Worm (Caenorhabditis elegans) whole organism, mixed stage, embryonic: ENCODE results near the gene ptb-1.

ENCODE experiments used
- blmp-1 ChIP-seq: fragments of 150-350 bp; optimal IDR thresholded peaks from 2 replicates; lab custom pipeline; 2014; ENCODE audit warnings: missing biosample characterization, missing genetic modification characterization
- ceh-39 ChIP-seq: fragments of 150-350 bp; optimal IDR thresholded peaks from 2 replicates; lab custom pipeline; 2014; ENCODE audit warnings: missing biosample characterization, missing genetic modification characterization
- ceh-43 ChIP-seq: fragments of 200-800 bp; sonication (Bioruptor generic); optimal IDR thresholded peaks from 2 replicates; lab custom pipeline; 2018; ENCODE audit warnings: mild to moderate bottlenecking, missing genetic modification characterization, moderate library complexity, missing compliant biosample characterization
- ces-1 ChIP-seq: fragments of 150-350 bp; optimal IDR thresholded peaks from 2 replicates; lab custom pipeline; 2014; ENCODE audit warnings: missing biosample characterization, missing genetic modification reagents, missing genetic modification characterization
- cnd-1 ChIP-seq: fragments of 200-800 bp; sonication (Bioruptor generic); optimal IDR thresholded peaks from 2 replicates; lab custom pipeline; 2018; ENCODE audit warnings: mild to moderate bottlenecking, missing genetic modification characterization, missing compliant biosample characterization
- drap-1 ChIP-seq: fragments of 200-800 bp; sonication (Bioruptor generic); optimal IDR thresholded peaks from 3 replicates; lab custom pipeline; 2018; ENCODE audit warnings: mild to moderate bottlenecking, missing genetic modification characterization, missing compliant biosample characterization
- flh-1 ChIP-seq: fragments of 200-800 bp; sonication (Bioruptor generic); optimal IDR thresholded peaks from 2 replicates; lab custom pipeline; 2018; ENCODE audit warnings: mild to moderate bottlenecking, missing genetic modification characterization, moderate library complexity, missing compliant biosample characterization
- ham-2 ChIP-seq: fragments of 200-800 bp; sonication (Bioruptor generic); optimal IDR thresholded peaks from 2 replicates; lab custom pipeline; 2018; ENCODE audit warnings: mild to moderate bottlenecking, missing genetic modification characterization, missing compliant biosample characterization
- hlh-1 ChIP-seq: fragments of 150-350 bp; optimal IDR thresholded peaks from 2 replicates; lab custom pipeline; 2014; ENCODE audit warnings: missing biosample characterization, missing genetic modification reagents, missing genetic modification characterization
- lin-13 ChIP-seq: fragments of 150-350 bp; optimal IDR thresholded peaks from 2 replicates; lab custom pipeline; 2014; ENCODE audit warnings: missing biosample characterization, missing genetic modification characterization
- lin-32 ChIP-seq: fragments of 200-800 bp; sonication (Bioruptor generic); optimal IDR thresholded peaks from 2 replicates; lab custom pipeline; 2018; ENCODE audit warnings: mild to moderate bottlenecking, missing genetic modification characterization, missing compliant biosample characterization
- lsy-2 ChIP-seq: fragments of 150-350 bp; optimal IDR thresholded peaks from 2 replicates; lab custom pipeline; 2014; ENCODE audit warnings: missing biosample characterization, missing genetic modification characterization
- mab-5 ChIP-seq: fragments of 150-350 bp; optimal IDR thresholded peaks from 2 replicates; lab custom pipeline; 2014; ENCODE audit warnings: missing biosample characterization, missing genetic modification characterization
- mep-1 ChIP-seq: fragments of 150-350 bp; optimal IDR thresholded peaks from 2 replicates; lab custom pipeline; 2017; ENCODE audit warnings: missing biosample characterization, missing genetic modification reagents, missing genetic modification characterization, inconsistent platforms
- mls-2 ChIP-seq: sonication (generic microtip); optimal IDR thresholded peaks from 2 replicates; lab custom pipeline; 2016; ENCODE audit warnings: mild to moderate bottlenecking, missing genetic modification characterization, moderate library complexity, missing compliant biosample characterization
- nhr-12 ChIP-seq: fragments of 150-350 bp; optimal IDR thresholded peaks from 2 replicates; lab custom pipeline; 2014; ENCODE audit warnings: missing biosample characterization, missing genetic modification characterization
- nhr-2 ChIP-seq: fragments of 150-350 bp; optimal IDR thresholded peaks from 2 replicates; lab custom pipeline; 2014; ENCODE audit warnings: missing biosample characterization, missing genetic modification characterization
- nhr-28 ChIP-seq: fragments of 150-350 bp; optimal IDR thresholded peaks from 2 replicates; lab custom pipeline; 2014; ENCODE audit warnings: missing biosample characterization, missing genetic modification characterization
- pha-4 ChIP-seq: fragments of 150-350 bp; optimal IDR thresholded peaks from 2 replicates; lab custom pipeline; 2018; ENCODE audit warnings: missing biosample characterization, missing genetic modification reagents, missing genetic modification characterization
- sem-2 ChIP-seq: fragments of 200-800 bp; sonication (Bioruptor generic); optimal IDR thresholded peaks from 2 replicates; lab custom pipeline; 2018; ENCODE audit warnings: mild to moderate bottlenecking, missing genetic modification characterization, missing compliant biosample characterization
- snpc-4 ChIP-seq: fragments of 150-350 bp; optimal IDR thresholded peaks from 2 replicates; lab custom pipeline; 2014; ENCODE audit warnings: missing biosample characterization, missing genetic modification characterization
- sptf-1 ChIP-seq: sonication (generic microtip); optimal IDR thresholded peaks from 2 replicates; lab custom pipeline; 2017; ENCODE audit warnings: mild to moderate bottlenecking, missing genetic modification characterization, moderate library complexity, missing compliant biosample characterization
- tbx-8 ChIP-seq: fragments of 200-800 bp; sonication (Bioruptor generic); optimal IDR thresholded peaks from 2 replicates; lab custom pipeline; 2018; ENCODE audit warnings: mild to moderate bottlenecking, missing genetic modification characterization, moderate library complexity, missing compliant biosample characterization
- unc-120 ChIP-seq: sonication (generic microtip); optimal IDR thresholded peaks from 2 replicates; lab custom pipeline; 2017; ENCODE audit warnings: missing genetic modification characterization, missing compliant biosample characterization; ENCODE audit not compliant: poor library complexity, severe bottlenecking
- unc-39 ChIP-seq: fragments of 150-350 bp; optimal IDR thresholded peaks from 2 replicates; lab custom pipeline; 2014; ENCODE audit warnings: missing biosample characterization, missing genetic modification characterization
- unc-62 ChIP-seq: fragments of 150-350 bp; optimal IDR thresholded peaks from 2 replicates; lab custom pipeline; 2014; ENCODE audit warnings: missing biosample characterization, missing genetic modification reagents, missing genetic modification characterization
- zip-8 ChIP-seq: fragments of 150-350 bp; optimal IDR thresholded peaks from 2 replicates; lab custom pipeline; 2014; ENCODE audit warnings: missing biosample characterization, missing genetic modification characterization

Gene ptb-1

ce11 chrII:10704575-10705170 is 29.3 kb downstream of the ptb-1 start, which contains the start of gene col-39:
col-39 (plus strand) TSS chrII:10704916.
- TF ChIP-seq mls-2 (tag; lab: Kevin White, UChicago): no peak
- no peak for TF ChIP-seq ceh-43 (GFP tag; lab: Kevin White, UChicago)
- TF ChIP-seq unc-39 (tag; lab: Kevin White, UChicago): no peak
- TF ChIP-seq lin-13 (tag; lab: Kevin White, UChicago): no peak
- no peak for TF ChIP-seq tbx-8 (GFP tag; lab: Kevin White, UChicago)
- TF ChIP-seq mab-5: no peak
- TF ChIP-seq zip-8 (tag; lab: Kevin White, UChicago): no peak
- no peak for TF ChIP-seq lsy-2 (tag; lab: Kevin White, UChicago)
- no peak for TF ChIP-seq ces-1 (GFP tag; lab: Kevin White, UChicago)
- TF ChIP-seq nhr-12 (tag; lab: Kevin White, UChicago): no peak
- TF ChIP-seq ceh-39 (tag; lab: Kevin White, UChicago): no peak
- no peak for TF ChIP-seq mep-1 (tag; lab: Kevin White, UChicago)
- no peak for TF ChIP-seq sem-2 (GFP tag; lab: Kevin White, UChicago)
- no peak for TF ChIP-seq flh-1 (GFP tag; lab: Kevin White, UChicago)
- no peak for TF ChIP-seq unc-62 (GFP tag; lab: Kevin White, UChicago)
- TF ChIP-seq lin-32 (GFP tag; lab: Kevin White, UChicago): no peak
- no peak for TF ChIP-seq drap-1 (GFP tag; lab: Kevin White, UChicago)
- TF ChIP-seq sptf-1 (tag; lab: Kevin White, UChicago): no peak
- TF ChIP-seq, all 35 proteins: peak for 0

- no peak for TF ChIP-seq drap-1 (GFP tag; lab: Kevin White, UChicago)
- TF ChIP-seq pha-4 (tag; lab: Kevin White, UChicago): no peak
- TF ChIP-seq cnd-1 (tag; lab: Kevin White, UChicago): no peak
- TF ChIP-seq, all 35 proteins: peak for 0
Measured at ce11 chrII:10705347-10705996, 30.1 kb downstream of the ptb-1 start.

DNA sequence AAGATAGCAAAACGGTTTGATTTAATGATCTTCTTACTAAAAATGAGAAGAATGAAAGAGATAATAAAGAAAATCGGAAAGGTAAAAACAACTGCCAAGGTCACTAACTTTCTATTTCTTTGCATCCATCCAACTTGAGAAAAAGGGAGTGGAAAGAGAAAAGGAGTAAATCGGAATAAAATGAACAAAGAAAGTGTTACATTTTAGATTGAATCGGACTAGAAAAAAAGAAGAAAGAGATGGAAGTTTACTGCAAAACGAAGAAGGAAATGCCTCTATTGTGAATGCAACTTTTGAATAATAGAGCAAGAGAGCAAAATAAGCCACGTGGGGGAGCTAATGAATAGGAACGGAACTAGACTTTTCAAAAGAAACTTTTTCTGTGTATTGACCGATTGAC is 30.6 kb downstream of the ptb-1 start:
- TF ChIP-seq lin-32 (GFP tag; lab: Kevin White, UChicago): no peak
- TF ChIP-seq ceh-39 (tag; lab: Kevin White, UChicago): no peak
- TF ChIP-seq tbx-8 (GFP tag; lab: Kevin White, UChicago): no peak

DNA sequence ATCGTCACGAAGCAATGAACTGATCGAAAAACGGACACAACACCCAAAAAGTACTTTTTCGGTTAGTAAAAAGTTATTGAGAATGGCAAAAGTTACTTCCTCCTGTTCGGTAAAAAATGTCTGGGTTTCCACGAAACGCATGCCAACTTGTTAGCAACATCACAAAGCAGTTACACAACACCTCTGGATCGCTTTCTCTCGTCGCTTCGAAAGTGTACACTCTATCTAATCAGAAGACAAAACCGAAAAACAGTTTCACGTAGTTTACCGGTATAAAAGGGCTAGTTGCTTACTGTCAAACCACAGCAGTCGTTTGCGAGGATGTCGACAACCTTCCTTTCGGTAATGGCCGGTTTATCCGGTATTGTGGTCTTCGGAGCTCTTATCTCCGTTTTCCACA is 31.5 kb downstream of the ptb-1 start, which contains the start of gene col-80:
Gene col-80 (plus strand): TSS at position 301 of the 400 bp plus-strand sequence.
- no peak for TF ChIP-seq snpc-4

- no peak for TF ChIP-seq nhr-28
- TF ChIP-seq hlh-1 (tag; lab: Kevin White, UChicago): no peak
- no peak for TF ChIP-seq nhr-2 (tag; lab: Kevin White, UChicago)
- TF ChIP-seq cnd-1 (tag; lab: Kevin White, UChicago): no peak
- no peak for TF ChIP-seq flh-1 (GFP tag; lab: Kevin White, UChicago)
- TF ChIP-seq unc-120 (tag; lab: Kevin White, UChicago): no peak
Measured at ce11 chrII:10707439-10708096, 32.2 kb downstream of the ptb-1 start.

DNA sequence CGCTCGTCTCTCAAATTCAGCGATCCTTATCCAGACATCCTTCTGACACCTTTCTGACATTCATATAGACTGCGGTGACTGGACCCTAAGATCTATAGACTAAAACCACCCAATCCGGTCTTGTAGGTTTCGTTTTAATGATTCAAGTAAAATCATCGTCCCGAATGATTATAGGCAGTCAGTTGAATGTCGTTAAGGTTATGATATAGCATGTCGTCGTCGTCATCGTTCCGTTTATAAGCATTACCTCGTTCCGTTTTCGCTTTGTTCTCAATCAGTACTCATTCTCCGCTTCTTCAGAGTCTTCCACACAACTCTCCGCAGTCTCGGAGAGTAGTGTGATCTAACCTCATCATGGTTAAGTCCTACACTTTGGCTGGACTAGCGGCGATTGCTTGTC is 33.3 kb downstream of the ptb-1 start, which contains the start of gene bli-1:
Gene bli-1 (plus strand): TSS at position 301 of the 400 bp plus-strand sequence.
- TF ChIP-seq lin-32 (GFP tag; lab: Kevin White, UChicago) (no peak), mls-2 (tag; lab: Kevin White, UChicago) (no peak), ham-2 (no peak), flh-1 (GFP tag; lab: Kevin White, UChicago) (no peak), pha-4 (tag; lab: Kevin White, UChicago) (no peak), nhr-12 (tag; lab: Kevin White, UChicago) (no peak), blmp-1 (tag; lab: Kevin White, UChicago) (no peak), nhr-2 (tag; lab: Kevin White, UChicago) (no peak)
